Worm (Caenorhabditis elegans) whole organism, L3 larva: ENCODE results near the gene clc-25.

ENCODE experiments used
- R02D3.7 ChIP-seq: fragments of 150-350 bp; optimal IDR thresholded peaks from 2 replicates; lab custom pipeline; 2014; ENCODE audit warnings: missing biosample characterization, missing genetic modification characterization
- ZK546.5 ChIP-seq: sonication (generic microtip); optimal IDR thresholded peaks from 2 replicates; lab custom pipeline; 2017; ENCODE audit warnings: missing biosample characterization, missing genetic modification characterization
- aly-2 ChIP-seq: fragments of 150-350 bp; optimal IDR thresholded peaks from 2 replicates; lab custom pipeline; 2014; ENCODE audit warnings: missing biosample characterization, missing genetic modification characterization
- ceh-16 ChIP-seq: sonication (generic microtip); optimal IDR thresholded peaks from 2 replicates; lab custom pipeline; 2017; ENCODE audit warnings: missing biosample characterization, missing genetic modification characterization
- ceh-82 ChIP-seq: fragments of 150-350 bp; optimal IDR thresholded peaks from 2 replicates; lab custom pipeline; 2014; ENCODE audit warnings: missing biosample characterization, missing genetic modification characterization
- egl-27 ChIP-seq: sonication (generic microtip); optimal IDR thresholded peaks from 4 replicates; lab custom pipeline; 2017; ENCODE audit warnings: missing biosample characterization, missing genetic modification reagents, missing genetic modification characterization
- egl-5 ChIP-seq: fragments of 150-350 bp; optimal IDR thresholded peaks from 2 replicates; lab custom pipeline; 2017; ENCODE audit warnings: missing biosample characterization, missing genetic modification reagents, missing genetic modification characterization, inconsistent platforms
- elt-1 ChIP-seq: fragments of 150-350 bp; optimal IDR thresholded peaks from 2 replicates; lab custom pipeline; 2014; ENCODE audit warnings: missing biosample characterization, missing genetic modification characterization
- elt-2 ChIP-seq: sonication (generic microtip); optimal IDR thresholded peaks from 2 replicates; lab custom pipeline; 2016; ENCODE audit warnings: missing genetic modification reagents, mild to moderate bottlenecking, missing genetic modification characterization, missing compliant biosample characterization
- elt-3 ChIP-seq, 3 experiments: fragments of 150-350 bp in 1 of 3; sonication (generic microtip) in 2 of 3; optimal IDR thresholded peaks; 2 replicates in 2 of 3; 4 replicates in 1 of 3; lab custom pipeline; 2014 to 2017; ENCODE audit warnings: missing biosample characterization in 3 of 3, missing genetic modification characterization in 3 of 3
- eor-1 ChIP-seq, 2 experiments: fragments of 150-350 bp; optimal IDR thresholded peaks; 2 replicates each; lab custom pipeline; 2014 to 2018; ENCODE audit warnings: missing biosample characterization in 2 of 2, missing genetic modification characterization in 2 of 2
- jun-1 ChIP-seq: fragments of 150-350 bp; optimal IDR thresholded peaks from 2 replicates; lab custom pipeline; 2014; ENCODE audit warnings: missing biosample characterization, missing genetic modification reagents, missing genetic modification characterization
- lin-15B ChIP-seq: fragments of 150-350 bp; optimal IDR thresholded peaks from 2 replicates; lab custom pipeline; 2014; ENCODE audit warnings: missing biosample characterization, missing genetic modification characterization
- lin-39 ChIP-seq: fragments of 150-350 bp; optimal IDR thresholded peaks from 2 replicates; lab custom pipeline; 2018; ENCODE audit warnings: missing biosample characterization, missing genetic modification reagents, missing genetic modification characterization
- lsy-12 ChIP-seq: sonication (generic microtip); optimal IDR thresholded peaks from 2 replicates; lab custom pipeline; 2016; ENCODE audit warnings: mild to moderate bottlenecking, missing genetic modification characterization, missing compliant biosample characterization
- mdl-1 ChIP-seq: fragments of 150-350 bp; optimal IDR thresholded peaks from 2 replicates; lab custom pipeline; 2014; ENCODE audit warnings: missing biosample characterization, missing genetic modification characterization
- nhr-11 ChIP-seq: fragments of 150-350 bp; optimal IDR thresholded peaks from 2 replicates; lab custom pipeline; 2014; ENCODE audit warnings: missing biosample characterization, missing genetic modification characterization
- nhr-23 ChIP-seq: fragments of 150-350 bp; optimal IDR thresholded peaks from 2 replicates; lab custom pipeline; 2014; ENCODE audit warnings: missing biosample characterization, missing genetic modification reagents, missing genetic modification characterization
- nhr-25 ChIP-seq: sonication (generic microtip); optimal IDR thresholded peaks from 2 replicates; lab custom pipeline; 2017; ENCODE audit warnings: missing biosample characterization, missing genetic modification characterization
- nhr-28 ChIP-seq: fragments of 150-350 bp; optimal IDR thresholded peaks from 2 replicates; lab custom pipeline; 2014; ENCODE audit warnings: missing biosample characterization, missing genetic modification characterization
- nhr-43 ChIP-seq: sonication (generic microtip); optimal IDR thresholded peaks from 2 replicates; lab custom pipeline; 2016; ENCODE audit warnings: mild to moderate bottlenecking, missing genetic modification characterization, missing compliant biosample characterization; ENCODE audit not compliant: poor library complexity, severe bottlenecking
- nhr-76 ChIP-seq: fragments of 150-350 bp; sonication (generic microtip); optimal IDR thresholded peaks from 5 replicates; lab custom pipeline; 2014; ENCODE audit warnings: missing biosample characterization, missing genetic modification characterization
- nhr-77 ChIP-seq: fragments of 150-350 bp; optimal IDR thresholded peaks from 2 replicates; lab custom pipeline; 2014; ENCODE audit warnings: missing biosample characterization, missing genetic modification characterization
- pha-4 ChIP-seq: fragments of 150-350 bp; optimal IDR thresholded peaks from 2 replicates; lab custom pipeline; 2014; ENCODE audit warnings: missing biosample characterization, missing genetic modification reagents, missing genetic modification characterization
- pqm-1 ChIP-seq: fragments of 150-350 bp; optimal IDR thresholded peaks from 2 replicates; lab custom pipeline; 2017; ENCODE audit warnings: missing biosample characterization, missing genetic modification characterization, inconsistent platforms
- sea-2 ChIP-seq: fragments of 150-350 bp; sonication (generic microtip); optimal IDR thresholded peaks from 4 replicates; lab custom pipeline; 2014; ENCODE audit warnings: missing biosample characterization, missing genetic modification reagents, missing genetic modification characterization
- skn-1 ChIP-seq: fragments of 150-350 bp; optimal IDR thresholded peaks from 2 replicates; lab custom pipeline; 2014; ENCODE audit warnings: missing biosample characterization, missing genetic modification characterization
- snpc-4 ChIP-seq: fragments of 150-350 bp; optimal IDR thresholded peaks from 2 replicates; lab custom pipeline; 2014; ENCODE audit warnings: missing biosample characterization, missing genetic modification characterization
- tbx-2 ChIP-seq: sonication (generic microtip); optimal IDR thresholded peaks from 2 replicates; lab custom pipeline; 2016; ENCODE audit warnings: mild to moderate bottlenecking, missing genetic modification characterization, missing compliant biosample characterization
- unc-39 ChIP-seq: sonication (generic microtip); optimal IDR thresholded peaks from 4 replicates; lab custom pipeline; 2017; ENCODE audit warnings: missing biosample characterization, missing genetic modification characterization
- unc-62 ChIP-seq: fragments of 150-350 bp; sonication (generic microtip); optimal IDR thresholded peaks from 4 replicates; lab custom pipeline; 2014; ENCODE audit warnings: missing biosample characterization, missing genetic modification reagents, missing genetic modification characterization
- zag-1 ChIP-seq: fragments of 150-350 bp; optimal IDR thresholded peaks from 2 replicates; lab custom pipeline; 2014; ENCODE audit warnings: missing biosample characterization, missing genetic modification characterization
- ztf-11 ChIP-seq: fragments of 150-350 bp; optimal IDR thresholded peaks from 2 replicates; lab custom pipeline; 2014; ENCODE audit warnings: missing biosample characterization, missing genetic modification characterization
- ztf-4 ChIP-seq: fragments of 150-350 bp; optimal IDR thresholded peaks from 2 replicates; lab custom pipeline; 2014; ENCODE audit warnings: missing biosample characterization, missing genetic modification characterization

clc-25 gene

ce11 chrIII:1030965-1031364 lies 4.8 kb upstream of the clc-25 start, which contains the start of the genes clc-26 and E_BE45912.2:
TSS of gene clc-26 (minus strand) at chrIII:1031065.
TSS of gene E_BE45912.2 (minus strand) at chrIII:1031103.
- no peak for TF ChIP-seq nhr-76
- TF ChIP-seq jun-1 (tag; lab: Kevin White, UChicago): no peak
- TF ChIP-seq lin-15B: no peak
- TF ChIP-seq nhr-25 (tag; lab: Kevin White, UChicago): no peak
- TF ChIP-seq mdl-1 (tag; lab: Kevin White, UChicago): no peak
- TF ChIP-seq lsy-12 (tag; lab: Kevin White, UChicago): no peak
- TF ChIP-seq nhr-43 (tag; lab: Kevin White, UChicago): no peak
- TF ChIP-seq unc-62 (GFP tag; lab: Kevin White, UChicago): no peak
- no peak for TF ChIP-seq nhr-23 (tag; lab: Kevin White, UChicago)
- TF ChIP-seq snpc-4: no peak
- TF ChIP-seq pha-4 (tag; lab: Kevin White, UChicago): no peak
- TF ChIP-seq nhr-77 (tag; lab: Kevin White, UChicago): no peak

DNA sequence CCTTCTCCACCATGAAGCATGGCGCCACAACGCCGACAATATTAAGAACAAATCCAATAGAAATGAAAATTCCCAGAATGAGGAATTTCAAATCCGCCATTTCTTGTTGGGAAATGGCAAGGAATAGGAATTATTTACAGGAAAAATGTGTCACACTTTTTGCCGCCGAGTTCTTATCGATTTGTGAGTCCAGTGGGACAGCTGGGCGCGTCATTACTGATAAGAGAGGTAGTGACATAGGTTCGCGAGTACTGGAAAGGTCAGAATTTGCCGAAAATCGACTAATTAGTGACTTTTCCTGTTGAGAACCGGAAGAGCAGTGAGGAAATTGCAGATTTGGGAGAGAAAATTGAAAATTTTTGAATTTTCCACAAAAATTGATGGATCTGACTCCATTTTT lies 2.1 kb upstream of the clc-25 start:
- TF ChIP-seq zag-1 (tag; lab: Kevin White, UChicago) (no peak), pqm-1 (tag; lab: Kevin White, UChicago) (peak; percentile 43), jun-1 (tag; lab: Kevin White, UChicago) (peak; percentile 19), nhr-28 (tag; lab: Kevin White, UChicago) (no peak), elt-2 (tag; lab: Kevin White, UChicago) (peak; percentile 76), nhr-23 (tag; lab: Kevin White, UChicago) (no peak), ceh-16 (no peak), R02D3.7 (tag; lab: Kevin White, UChicago) (no peak), egl-5 (tag; lab: Kevin White, UChicago) (no peak), unc-39 (tag; lab: Kevin White, UChicago) (no peak)

- no peak for TF ChIP-seq snpc-4
- TF ChIP-seq ztf-11 (tag; lab: Kevin White, UChicago): no peak
- TF ChIP-seq ZK546.5: no peak
- no peak for TF ChIP-seq unc-39 (tag; lab: Kevin White, UChicago)
- peak; percentile 65 for TF ChIP-seq elt-2 (tag; lab: Kevin White, UChicago)
- TF ChIP-seq, all 47 proteins: peak for 1
Measured at ce11 chrIII:1020732-1021131, 5.4 kb downstream of the clc-25 start, which contains the start of gene clc-23. TSS of gene clc-23 (plus strand) at chrIII:1020954.

ce11 chrIII:1016080-1016479 lies 10.1 kb downstream of the clc-25 start, which contains the start of gene Y34F4.3:
TSS of gene Y34F4.3 (minus strand) at chrIII:1016180.
- TF ChIP-seq snpc-4 (no peak), lin-39 (tag; lab: Kevin White, UChicago) (no peak), eor-1 (tag; optimal IDR thresholded peaks at IDR 0.05; lab: Kevin White, UChicago) (no peak), R02D3.7 (tag; lab: Kevin White, UChicago) (no peak), elt-2 (tag; lab: Kevin White, UChicago) (no peak), sea-2 (GFP tag; lab: Kevin White, UChicago) (no peak), unc-62 (GFP tag; lab: Kevin White, UChicago) (no peak), aly-2 (tag; lab: Kevin White, UChicago) (no peak), nhr-11 (tag; lab: Kevin White, UChicago) (no peak), ceh-82 (no peak), nhr-76 (no peak), nhr-43 (tag; lab: Kevin White, UChicago) (no peak), elt-3 (tag; optimal IDR thresholded peaks at IDR 0.05; lab: Kevin White, UChicago) (no peak), nhr-77 (tag; lab: Kevin White, UChicago) (no peak), nhr-28 (tag; lab: Kevin White, UChicago) (no peak), pqm-1 (tag; lab: Kevin White, UChicago) (no peak), egl-27 (tag; lab: Kevin White, UChicago) (no peak)

- no peak for TF ChIP-seq tbx-2 (tag; lab: Kevin White, UChicago)
- TF ChIP-seq elt-1 (tag; lab: Kevin White, UChicago): no peak
- TF ChIP-seq nhr-77 (tag; lab: Kevin White, UChicago): no peak
- TF ChIP-seq skn-1 (tag; lab: Kevin White, UChicago): no peak
- TF ChIP-seq ztf-4 (tag; lab: Kevin White, UChicago): no peak
- no peak for TF ChIP-seq pha-4 (tag; lab: Kevin White, UChicago)
- no peak for TF ChIP-seq sea-2 (GFP tag; lab: Kevin White, UChicago)
- no peak for TF ChIP-seq zag-1 (tag; lab: Kevin White, UChicago)
Measured at ce11 chrIII:1009775-1010174, 16.4 kb downstream of the clc-25 start, which contains the start of gene clc-24. TSS of gene clc-24 (plus strand) at chrIII:1010037.
